Fruit fly (Drosophila melanogaster): ENCODE results near the gene CG7730.

The CG7730 gene

dm6 chr3L:17027310-17027709, at the start of gene CG7730:
Gene CG7730 (plus strand): TSS chr3L:17027515.
- TF ChIP-seq CG17801 (GFP tag; optimal IDR thresholded peaks at IDR 0.05; ENCODE audit: partially characterized antibody), result no peak

dm6 chr3L:16978406-16978805, 48.9 kb upstream of the CG7730 start:
- no peak for TF ChIP-seq CG17801 (GFP tag; optimal IDR thresholded peaks at IDR 0.05; ENCODE audit: partially characterized antibody)

- no peak for TF ChIP-seq CG17801 (GFP tag; optimal IDR thresholded peaks at IDR 0.05; ENCODE audit: partially characterized antibody)
Observed at dm6 chr3L:16981114-16981648, 46.1 kb upstream of the CG7730 start.

- no peak for TF ChIP-seq CG17801 (GFP tag; optimal IDR thresholded peaks at IDR 0.05; ENCODE audit: partially characterized antibody)
Observed at dm6 chr3L:16984042-16984441, 43.3 kb upstream of the CG7730 start.

- TF ChIP-seq CG17801 (GFP tag; optimal IDR thresholded peaks at IDR 0.05; ENCODE audit: partially characterized antibody), result no peak
Observed at dm6 chr3L:16984813-16985387, 42.4 kb upstream of the CG7730 start.

- TF ChIP-seq CG17801 (GFP tag; optimal IDR thresholded peaks at IDR 0.05; ENCODE audit: partially characterized antibody), result no peak
Observed at dm6 chr3L:16985578-16985977, 41.7 kb upstream of the CG7730 start.

dm6 chr3L:16986062-16987013, 41.0 kb upstream of the CG7730 start:
- TF ChIP-seq CG17801 (GFP tag; optimal IDR thresholded peaks at IDR 0.05; ENCODE audit: partially characterized antibody), result no peak

dm6 chr3L:16987347-16987746, 40.0 kb upstream of the CG7730 start:
- no peak for TF ChIP-seq CG17801 (GFP tag; optimal IDR thresholded peaks at IDR 0.05; ENCODE audit: partially characterized antibody)

- no peak for TF ChIP-seq CG17801 (GFP tag; optimal IDR thresholded peaks at IDR 0.05; ENCODE audit: partially characterized antibody)
Observed at dm6 chr3L:16988526-16988925, 38.8 kb upstream of the CG7730 start.

dm6 chr3L:16989169-16989568, 38.1 kb upstream of the CG7730 start:
- no peak for TF ChIP-seq CG17801 (GFP tag; optimal IDR thresholded peaks at IDR 0.05; ENCODE audit: partially characterized antibody)

- TF ChIP-seq CG17801 (GFP tag; optimal IDR thresholded peaks at IDR 0.05; ENCODE audit: partially characterized antibody), result no peak
Observed at dm6 chr3L:16994805-16995204, 32.5 kb upstream of the CG7730 start.

- TF ChIP-seq CG17801 (GFP tag; optimal IDR thresholded peaks at IDR 0.05; ENCODE audit: partially characterized antibody), result peak; percentile 33
Observed at dm6 chr3L:17000289-17000688, 27.0 kb upstream of the CG7730 start.

- no peak for TF ChIP-seq CG17801 (GFP tag; optimal IDR thresholded peaks at IDR 0.05; ENCODE audit: partially characterized antibody)
Observed at dm6 chr3L:17001055-17001454, 26.3 kb upstream of the CG7730 start.

dm6 chr3L:17002140-17002849, 25.0 kb upstream of the CG7730 start:
- TF ChIP-seq CG17801 (GFP tag; optimal IDR thresholded peaks at IDR 0.05; ENCODE audit: partially characterized antibody), result no peak
